Fruit fly (Drosophila melanogaster): ENCODE data around the gene Hand.

The Hand gene

DNA sequence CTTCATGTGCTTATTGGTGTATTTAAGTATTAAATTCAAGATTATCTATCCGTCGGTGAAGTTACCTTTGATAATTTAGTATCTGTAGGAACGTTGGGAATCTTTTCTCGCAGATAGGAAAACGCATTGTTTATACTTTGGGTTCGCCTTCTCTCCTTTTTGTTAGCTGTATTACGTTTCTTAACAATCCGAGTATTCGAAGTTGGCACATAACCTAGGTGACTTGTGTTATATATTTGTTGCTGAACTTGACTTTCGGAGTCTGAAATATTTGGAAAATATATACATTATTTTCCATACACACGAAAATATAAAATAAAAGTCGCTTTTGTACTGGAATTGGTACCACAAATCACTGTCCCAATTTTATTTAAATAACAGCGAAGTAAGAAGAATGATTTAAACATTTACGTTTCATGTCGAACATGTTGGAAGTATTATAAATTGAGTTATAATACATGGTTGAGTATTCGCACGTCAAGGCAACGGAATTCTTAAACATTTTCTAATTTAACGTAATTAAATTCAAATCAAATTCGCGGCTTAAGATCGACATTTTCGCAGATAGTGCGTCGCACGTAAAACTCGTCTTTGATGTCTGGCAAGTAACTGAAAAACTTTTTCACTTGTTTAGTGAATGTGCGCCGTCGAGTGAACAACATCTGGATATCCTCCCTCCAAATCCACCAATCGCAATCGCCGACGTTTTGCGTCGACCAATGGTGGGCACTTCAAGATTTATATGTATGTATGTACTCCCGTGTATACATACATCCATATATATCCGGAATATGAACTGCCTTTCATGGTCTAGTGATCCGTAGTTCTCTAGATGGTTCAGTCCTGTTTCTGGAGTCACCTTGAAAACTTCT, at the start of gene Hand:
Gene Hand (minus strand): TSS at position 588 of the 872 bp plus-strand sequence.
- TF ChIP-seq CG8478 (optimal IDR thresholded peaks at IDR 0.05) (no peak), Dll (optimal IDR thresholded peaks at IDR 0.05) (no peak), usp (GFP tag; optimal IDR thresholded peaks at IDR 0.05) (no peak), psq (optimal IDR thresholded peaks at IDR 0.05) (no peak), EcR (GFP tag; optimal IDR thresholded peaks at IDR 0.05) (no peak)

dm6 chr2L:10344029-10344606, 48.9 kb upstream of the Hand start, which contains the start of gene Frmd5:
TSS of gene Frmd5 (plus strand) at chr2L:10344442.
- TF ChIP-seq usp (GFP tag; optimal IDR thresholded peaks at IDR 0.05) (no peak), CG8478 (optimal IDR thresholded peaks at IDR 0.05) (no peak), Dll (optimal IDR thresholded peaks at IDR 0.05) (no peak), pan (optimal IDR thresholded peaks at IDR 0.05) (no peak), psq (optimal IDR thresholded peaks at IDR 0.05) (no peak)

DNA sequence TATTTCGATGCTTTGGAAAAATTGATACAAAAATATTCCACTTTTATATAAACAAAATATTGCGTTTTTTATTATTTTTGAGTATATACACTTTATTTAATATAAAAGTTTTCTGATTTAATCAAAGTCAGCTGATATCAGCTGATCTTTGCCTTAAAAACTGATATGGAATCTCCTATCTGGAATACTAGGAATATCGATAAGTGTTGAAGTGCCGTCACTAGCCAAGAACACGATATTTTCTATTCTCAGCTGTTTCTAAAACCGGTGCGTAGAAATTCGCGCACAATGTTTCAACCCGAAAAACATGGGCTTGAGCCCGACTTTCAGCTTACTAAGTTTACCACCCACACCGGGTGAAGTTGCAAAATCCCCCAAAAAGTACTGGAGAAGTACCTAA, 47.3 kb upstream of the Hand start, which contains the start of gene Sps2:
Gene Sps2 (plus strand): TSS at position 124 of the 400 bp plus-strand sequence.
- TF ChIP-seq pan (optimal IDR thresholded peaks at IDR 0.05) (no peak), CG8478 (optimal IDR thresholded peaks at IDR 0.05) (no peak), usp (GFP tag; optimal IDR thresholded peaks at IDR 0.05) (no peak), psq (optimal IDR thresholded peaks at IDR 0.05) (no peak), Dll (optimal IDR thresholded peaks at IDR 0.05) (no peak), EcR (GFP tag; optimal IDR thresholded peaks at IDR 0.05) (no peak)

DNA sequence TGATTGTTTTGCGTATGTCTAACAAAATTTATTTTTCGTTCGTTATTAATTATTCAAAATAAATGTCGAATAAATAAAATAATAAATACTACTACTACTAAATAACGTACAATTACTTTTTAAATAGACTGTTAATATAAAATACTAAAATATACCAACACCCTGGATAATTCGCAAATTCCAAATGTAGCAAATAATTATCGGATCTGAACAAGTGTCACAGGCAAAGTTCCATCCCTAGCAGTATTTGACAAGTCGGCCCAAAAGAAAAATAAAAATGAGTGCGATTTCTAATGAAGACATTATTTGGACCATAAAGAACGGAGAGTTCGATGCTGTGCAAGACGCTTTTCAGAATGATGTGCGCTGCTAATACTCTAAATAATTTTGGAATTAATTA, 46.2 kb upstream of the Hand start, which contains the start of gene CG31715:
Gene CG31715 (plus strand): TSS at position 212 of the 400 bp plus-strand sequence.
- TF ChIP-seq pan (optimal IDR thresholded peaks at IDR 0.05) (no peak), EcR (GFP tag; optimal IDR thresholded peaks at IDR 0.05) (no peak), CG8478 (optimal IDR thresholded peaks at IDR 0.05) (no peak), psq (optimal IDR thresholded peaks at IDR 0.05) (no peak), usp (GFP tag; optimal IDR thresholded peaks at IDR 0.05) (no peak), Dll (optimal IDR thresholded peaks at IDR 0.05) (no peak)

- TF ChIP-seq usp (GFP tag; optimal IDR thresholded peaks at IDR 0.05) = no peak
- no peak for TF ChIP-seq pan (optimal IDR thresholded peaks at IDR 0.05)
- no peak for TF ChIP-seq psq (optimal IDR thresholded peaks at IDR 0.05)
- no peak for TF ChIP-seq EcR (GFP tag; optimal IDR thresholded peaks at IDR 0.05)
- no peak for TF ChIP-seq Dll (optimal IDR thresholded peaks at IDR 0.05)
- no peak for TF ChIP-seq CG8478 (optimal IDR thresholded peaks at IDR 0.05)
Observed at dm6 chr2L:10339841-10340240, 44.7 kb upstream of the Hand start.

DNA sequence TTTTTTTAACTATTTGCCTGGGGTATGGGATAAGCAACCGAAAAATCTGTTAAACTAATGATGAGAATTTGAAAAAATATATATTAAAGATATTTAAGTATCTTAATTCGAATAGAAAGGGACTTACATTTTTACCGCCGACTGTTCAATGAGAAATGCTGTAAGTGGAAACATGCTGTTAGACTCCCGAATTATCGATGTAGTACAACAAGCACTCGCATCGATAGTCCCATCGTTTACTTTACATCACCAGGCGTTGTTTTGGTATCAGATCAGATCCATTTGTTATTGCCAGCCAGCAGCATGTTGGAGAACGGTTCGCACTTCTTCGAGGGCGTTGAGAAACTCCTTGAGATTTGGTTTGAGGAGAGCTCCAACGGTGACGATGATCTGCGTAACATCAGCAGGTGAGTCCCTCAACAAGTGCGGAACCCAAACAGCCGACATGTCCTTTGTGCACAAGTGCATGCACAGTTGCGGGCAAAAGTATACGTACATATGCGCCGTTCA, 44.1 kb upstream of the Hand start, which contains the start of gene SamDC:
Gene SamDC (plus strand): TSS at position 246 of the 510 bp plus-strand sequence.
- TF ChIP-seq pan (optimal IDR thresholded peaks at IDR 0.05) (no peak), usp (GFP tag; optimal IDR thresholded peaks at IDR 0.05) (no peak), EcR (GFP tag; optimal IDR thresholded peaks at IDR 0.05) (no peak), psq (optimal IDR thresholded peaks at IDR 0.05) (no peak)

dm6 chr2L:10334854-10335277, 39.7 kb upstream of the Hand start:
- TF ChIP-seq CG8478 (optimal IDR thresholded peaks at IDR 0.05) (peak; percentile 74), psq (optimal IDR thresholded peaks at IDR 0.05) (no peak), usp (GFP tag; optimal IDR thresholded peaks at IDR 0.05) (no peak)

dm6 chr2L:10334213-10334612, 39.0 kb upstream of the Hand start:
- TF ChIP-seq psq (optimal IDR thresholded peaks at IDR 0.05) (no peak), EcR (GFP tag; optimal IDR thresholded peaks at IDR 0.05) (no peak), Dll (optimal IDR thresholded peaks at IDR 0.05) (no peak), pan (optimal IDR thresholded peaks at IDR 0.05) (no peak), CG8478 (optimal IDR thresholded peaks at IDR 0.05) (no peak), usp (GFP tag; optimal IDR thresholded peaks at IDR 0.05) (no peak)

DNA sequence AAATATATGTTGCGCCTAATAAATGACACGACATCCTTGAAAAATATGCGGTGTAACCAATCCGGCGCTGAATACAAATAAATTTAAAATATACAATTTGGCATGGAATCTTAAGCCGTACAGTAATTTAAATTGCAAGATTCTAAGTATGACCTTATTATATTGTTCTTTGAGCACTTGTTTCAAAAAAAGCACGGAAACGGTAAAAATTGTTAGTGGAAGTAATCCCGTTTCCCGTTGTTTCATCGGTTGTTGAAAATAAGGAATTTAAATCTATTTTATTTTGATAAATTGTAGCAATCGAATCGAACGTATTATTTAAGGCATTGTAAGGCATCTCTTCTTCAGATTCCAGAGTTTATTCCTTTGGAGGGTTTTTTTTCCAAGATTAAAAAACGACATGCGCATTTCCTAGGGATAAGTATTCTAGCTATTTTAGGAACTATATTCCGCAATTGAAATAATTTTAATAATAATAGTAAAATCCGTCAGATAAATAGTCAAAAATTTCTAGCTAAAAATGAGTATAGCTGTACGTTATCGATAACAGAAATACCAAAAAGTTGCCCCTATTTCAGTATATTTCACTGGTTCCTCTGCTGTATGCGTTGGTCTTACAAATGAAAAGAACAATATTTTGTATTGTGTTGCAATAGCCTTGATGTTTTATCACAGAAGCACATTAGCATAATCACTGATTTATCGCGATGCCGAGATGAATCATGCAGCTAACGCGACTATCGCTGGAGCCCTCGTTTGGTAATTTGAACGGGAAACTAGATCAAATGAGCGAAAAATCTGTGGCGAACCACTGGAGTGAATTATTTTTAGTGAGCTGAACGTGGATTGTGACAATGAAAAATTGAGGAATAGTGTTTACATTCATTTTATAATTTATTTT, 38.2 kb upstream of the Hand start, which contains the start of gene GATAd:
Gene GATAd (plus strand): TSS at position 644 of the 901 bp plus-strand sequence.
- TF ChIP-seq Dll (optimal IDR thresholded peaks at IDR 0.05) = no peak
- no peak for TF ChIP-seq psq (optimal IDR thresholded peaks at IDR 0.05)
- TF ChIP-seq CG8478 (optimal IDR thresholded peaks at IDR 0.05) = no peak
- no peak for TF ChIP-seq usp (GFP tag; optimal IDR thresholded peaks at IDR 0.05)
- no peak for TF ChIP-seq EcR (GFP tag; optimal IDR thresholded peaks at IDR 0.05)
- TF ChIP-seq pan (optimal IDR thresholded peaks at IDR 0.05) = no peak

dm6 chr2L:10331066-10331847, 36.1 kb upstream of the Hand start, which contains the start of the genes Schip1 and Cox10:
TSS of gene Schip1 (minus strand) at chr2L:10331116.
TSS of gene Cox10 (plus strand) at chr2L:10331471.
- TF ChIP-seq EcR (GFP tag; optimal IDR thresholded peaks at IDR 0.05) (no peak), CG8478 (optimal IDR thresholded peaks at IDR 0.05) (no peak), Dll (optimal IDR thresholded peaks at IDR 0.05) (no peak), psq (optimal IDR thresholded peaks at IDR 0.05) (no peak), pan (optimal IDR thresholded peaks at IDR 0.05) (no peak)

All from whole organism.